Fruit fly (Drosophila melanogaster) whole organism, wandering third instar larva: ENCODE results near the gene CG5877.
A peak's percentile ranks its signal among the peaks of the same experiment; 100 is the strongest.

Experiments
- Abd-B ChIP-seq: fragments of >200 bp; optimal IDR thresholded peaks from 2 replicates; lab custom pipeline; 2017; ENCODE audit warnings: missing biosample characterization, missing genetic modification characterization
- CG32264 ChIP-seq: fragments of 200-800 bp; sonication (Bioruptor generic); optimal IDR thresholded peaks from 2 replicates; lab custom pipeline; 2016; ENCODE audit warnings: missing biosample characterization, missing genetic modification characterization
- CG9705 ChIP-seq: fragments of 200-800 bp; sonication (Bioruptor generic); optimal IDR thresholded peaks from 2 replicates; lab custom pipeline; 2018; ENCODE audit warnings: missing biosample characterization, mild to moderate bottlenecking, missing genetic modification characterization
- CrebA ChIP-seq: fragments of 200-800 bp; sonication (Bioruptor generic); optimal IDR thresholded peaks from 2 replicates; lab custom pipeline; 2016; ENCODE audit warnings: missing biosample characterization, mild to moderate bottlenecking, missing genetic modification characterization, borderline replicate concordance
- Dfd ChIP-seq: fragments of >200 bp; optimal IDR thresholded peaks from 2 replicates; lab custom pipeline; 2017; ENCODE audit warnings: missing biosample characterization, missing genetic modification characterization
- Dif ChIP-seq: fragments of 200-275, 200-300 bp; sonication (Bioruptor generic); optimal IDR thresholded peaks from 2 replicates; lab custom pipeline; 2018; ENCODE audit warnings: missing biosample characterization, missing genetic modification characterization; ENCODE audit not compliant: partially characterized antibody
- GATAd ChIP-seq: sonication (Bioruptor generic); optimal IDR thresholded peaks from 2 replicates; lab custom pipeline; 2016; ENCODE audit warnings: missing biosample characterization, missing genetic modification characterization
- HLH106 ChIP-seq: fragments of 200-800 bp; optimal IDR thresholded peaks from 3 replicates; lab custom pipeline; 2019; ENCODE audit warnings: missing biosample characterization, mild to moderate bottlenecking, missing genetic modification characterization, moderate library complexity
- Hnf4 ChIP-seq: fragments of 200-800 bp; sonication (Bioruptor generic); optimal IDR thresholded peaks from 2 replicates; lab custom pipeline; 2016; ENCODE audit warnings: missing biosample characterization, mild to moderate bottlenecking, missing genetic modification characterization
- Hr78 ChIP-seq: fragments of >200 bp; optimal IDR thresholded peaks from 2 replicates; lab custom pipeline; 2017; ENCODE audit warnings: missing biosample characterization, missing genetic modification characterization
- Hr83 ChIP-seq: fragments of 200-300 bp; sonication (Bioruptor generic); optimal IDR thresholded peaks from 2 replicates; lab custom pipeline; 2016; ENCODE audit warnings: missing biosample characterization, mild to moderate bottlenecking, missing genetic modification characterization, moderate library complexity; ENCODE audit not compliant: poor library complexity, severe bottlenecking
- Jra ChIP-seq: sonication (Bioruptor generic); optimal IDR thresholded peaks from 2 replicates; lab custom pipeline; 2016; ENCODE audit warnings: missing biosample characterization, missing genetic modification characterization
- Mio ChIP-seq: sonication (Bioruptor generic); optimal IDR thresholded peaks from 2 replicates; lab custom pipeline; 2016; ENCODE audit warnings: missing biosample characterization, missing genetic modification characterization
- Myc ChIP-seq: fragments of >200 bp; optimal IDR thresholded peaks from 2 replicates; lab custom pipeline; 2017
- N ChIP-seq: fragments of >200 bp; optimal IDR thresholded peaks from 2 replicates; lab custom pipeline; 2018; ENCODE audit warnings: missing biosample characterization, missing external identifiers, missing genetic modification characterization
- OdsH ChIP-seq: fragments of 200-800 bp; sonication (Bioruptor generic); optimal IDR thresholded peaks from 2 replicates; lab custom pipeline; 2016; ENCODE audit warnings: missing biosample characterization, mild to moderate bottlenecking, missing genetic modification characterization
- Rel ChIP-seq, 2 experiments: fragments of 200-800 bp; sonication (Bioruptor generic) in 1 of 2; optimal IDR thresholded peaks; 2 replicates in 1 of 2; 3 replicates in 1 of 2; lab custom pipeline; 2016 to 2019; ENCODE audit warnings: mild to moderate bottlenecking in 2 of 2, missing biosample characterization in 2 of 2, missing genetic modification characterization in 2 of 2, moderate library complexity in 1 of 2
- Sp1 ChIP-seq: fragments of 200-800 bp; sonication (Bioruptor generic); optimal IDR thresholded peaks from 3 replicates; lab custom pipeline; 2019; ENCODE audit warnings: missing biosample characterization, mild to moderate bottlenecking, missing genetic modification characterization, moderate library complexity
- Vsx2 ChIP-seq: fragments of 200-300, 225-300 bp; sonication (Bioruptor generic); optimal IDR thresholded peaks from 2 replicates; lab custom pipeline; 2018; ENCODE audit warnings: missing biosample characterization, missing genetic modification characterization; ENCODE audit not compliant: partially characterized antibody
- br ChIP-seq: fragments of 200-800 bp; sonication (Bioruptor generic); optimal IDR thresholded peaks from 2 replicates; lab custom pipeline; 2016; ENCODE audit warnings: missing biosample characterization, missing genetic modification characterization
- brk ChIP-seq: fragments of 200-800 bp; sonication (Bioruptor generic); optimal IDR thresholded peaks from 2 replicates; lab custom pipeline; 2016; ENCODE audit warnings: missing biosample characterization, mild to moderate bottlenecking, missing genetic modification characterization
- dl ChIP-seq, 2 experiments: fragments of 175-275, 200-275 bp in 1 of 2; fragments of 200-275 bp in 1 of 2; sonication (Bioruptor generic); optimal IDR thresholded peaks; lab custom pipeline; 2018; ENCODE audit warnings: mild to moderate bottlenecking in 2 of 2, missing biosample characterization in 2 of 2, missing genetic modification characterization in 2 of 2, moderate library complexity in 2 of 2; ENCODE audit not compliant: partially characterized antibody in 2 of 2, insufficient read depth in 1 of 2
- dmrt93B ChIP-seq: fragments of 200-800 bp; sonication (Bioruptor generic); optimal IDR thresholded peaks from 2 replicates; lab custom pipeline; 2018; ENCODE audit warnings: missing biosample characterization, mild to moderate bottlenecking, missing genetic modification characterization
- dsf ChIP-seq: sonication (Bioruptor generic); optimal IDR thresholded peaks from 2 replicates; lab custom pipeline; 2016; ENCODE audit warnings: missing biosample characterization, missing genetic modification characterization, borderline replicate concordance
- ey ChIP-seq: fragments of 200-800 bp; sonication (Bioruptor generic); optimal IDR thresholded peaks from 2 replicates; lab custom pipeline; 2016; ENCODE audit warnings: missing biosample characterization, missing genetic modification characterization
- foxo ChIP-seq, 2 experiments: fragments of 200-800 bp; sonication (Bioruptor generic); optimal IDR thresholded peaks; 2 replicates in 1 of 2; 3 replicates in 1 of 2; lab custom pipeline; 2016 to 2017; ENCODE audit warnings: missing biosample characterization in 2 of 2, missing genetic modification characterization in 2 of 2
- fru ChIP-seq: fragments of 200-800 bp; sonication (Bioruptor generic); optimal IDR thresholded peaks from 3 replicates; lab custom pipeline; 2016; ENCODE audit warnings: missing biosample characterization, mild to moderate bottlenecking, missing genetic modification characterization
- h ChIP-seq: fragments of 200-800 bp; sonication (Bioruptor generic); optimal IDR thresholded peaks from 3 replicates; lab custom pipeline; 2016; ENCODE audit warnings: missing biosample characterization, mild to moderate bottlenecking, missing genetic modification characterization
- jim ChIP-seq: fragments of 175-275, 200-325 bp; sonication (Bioruptor generic); optimal IDR thresholded peaks from 2 replicates; lab custom pipeline; 2016; ENCODE audit warnings: missing biosample characterization, mild to moderate bottlenecking, missing genetic modification characterization
- lola ChIP-seq: fragments of >200 bp; optimal IDR thresholded peaks from 2 replicates; lab custom pipeline; 2017; ENCODE audit warnings: missing biosample characterization, missing genetic modification characterization
- pan ChIP-seq: fragments of >200 bp; optimal IDR thresholded peaks from 2 replicates; lab custom pipeline; 2017
- psq ChIP-seq: fragments of 200-800 bp; sonication (Bioruptor generic); optimal IDR thresholded peaks from 3 replicates; lab custom pipeline; 2017; ENCODE audit warnings: missing biosample characterization, mild to moderate bottlenecking, missing genetic modification characterization, moderate library complexity
- rgr ChIP-seq: fragments of 200-800 bp; sonication (Bioruptor generic); optimal IDR thresholded peaks from 3 replicates; lab custom pipeline; 2016; ENCODE audit warnings: missing biosample characterization, mild to moderate bottlenecking, missing genetic modification characterization
- sage ChIP-seq: fragments of 200-800 bp; sonication (Bioruptor generic); optimal IDR thresholded peaks from 2 replicates; lab custom pipeline; 2016; ENCODE audit warnings: missing biosample characterization, mild to moderate bottlenecking, missing genetic modification characterization
- sv ChIP-seq: fragments of 200-800 bp; sonication (Bioruptor generic); optimal IDR thresholded peaks from 3 replicates; lab custom pipeline; 2016; ENCODE audit warnings: missing biosample characterization, missing genetic modification characterization
- tai ChIP-seq: sonication (Bioruptor generic); optimal IDR thresholded peaks from 2 replicates; lab custom pipeline; 2016; ENCODE audit warnings: missing biosample characterization, missing genetic modification characterization
- usp ChIP-seq: fragments of >200 bp; optimal IDR thresholded peaks from 2 replicates; lab custom pipeline; 2017; ENCODE audit warnings: missing biosample characterization, missing genetic modification characterization
- woc ChIP-seq: sonication (Bioruptor generic); optimal IDR thresholded peaks from 2 replicates; lab custom pipeline; 2016; ENCODE audit warnings: missing biosample characterization, mild to moderate bottlenecking, missing genetic modification characterization

CG5877 gene

dm6 chrX:15334999-15335398, 42.2 kb downstream of the CG5877 start:
- no peak for TF ChIP-seq Mio (GFP tag; lab: Kevin White, UChicago)
- no peak for TF ChIP-seq usp (GFP tag; lab: Kevin White, UChicago)
- TF ChIP-seq dmrt93B = no peak
- no peak for TF ChIP-seq HLH106 (tag; lab: Kevin White, UChicago)
- TF ChIP-seq Abd-B (GFP tag; lab: Kevin White, UChicago) = no peak
- no peak for TF ChIP-seq h (GFP tag; lab: Kevin White, UChicago)
- no peak for TF ChIP-seq OdsH (GFP tag; lab: Kevin White, UChicago)
- no peak for TF ChIP-seq Jra (GFP tag; lab: Kevin White, UChicago)
- TF ChIP-seq Rel (GFP tag; optimal IDR thresholded peaks at IDR 0.05; lab: Kevin White, UChicago) = no peak
- no peak for TF ChIP-seq Rel (tag; optimal IDR thresholded peaks at IDR 0.05; lab: Kevin White, UChicago)
- no peak for TF ChIP-seq CrebA (GFP tag; lab: Kevin White, UChicago)
- TF ChIP-seq Sp1 = no peak
- no peak for TF ChIP-seq dsf
- TF ChIP-seq Hr78 (GFP tag; lab: Kevin White, UChicago) = no peak
- TF ChIP-seq brk (GFP tag; lab: Kevin White, UChicago) = no peak
- no peak for TF ChIP-seq Hnf4 (GFP tag; lab: Kevin White, UChicago)
- no peak for TF ChIP-seq Dfd (GFP tag; lab: Kevin White, UChicago)
- TF ChIP-seq br (GFP tag; lab: Kevin White, UChicago) = no peak
- no peak for TF ChIP-seq fru (GFP tag; lab: Kevin White, UChicago)
- no peak for TF ChIP-seq dl (GFP tag; optimal IDR thresholded peaks at IDR 0.05; lab: Kevin White, UChicago; ENCODE audit: insufficient read depth in 1 of 2, partially characterized antibody in 2 of 2)
- no peak for TF ChIP-seq sv (GFP tag; lab: Kevin White, UChicago)
- TF ChIP-seq, all 38 proteins: peak for 0

dm6 chrX:15335845-15336453, 43.1 kb downstream of the CG5877 start:
- TF ChIP-seq Hnf4 (GFP tag; lab: Kevin White, UChicago) = no peak
- peak; percentile 58 for TF ChIP-seq HLH106 (tag; lab: Kevin White, UChicago)
- peak; percentile 39 for TF ChIP-seq psq (GFP tag; lab: Kevin White, UChicago)
- no peak for TF ChIP-seq CrebA (GFP tag; lab: Kevin White, UChicago)
- no peak for TF ChIP-seq lola (GFP tag; lab: Kevin White, UChicago)
- no peak for TF ChIP-seq Jra (GFP tag; lab: Kevin White, UChicago)
- TF ChIP-seq fru (GFP tag; lab: Kevin White, UChicago) = peak; percentile 56
- no peak for TF ChIP-seq GATAd (GFP tag; lab: Kevin White, UChicago)
- peak; percentile 9 for TF ChIP-seq woc (GFP tag; lab: Kevin White, UChicago)
- no peak for TF ChIP-seq jim
- no peak for TF ChIP-seq Dfd (GFP tag; lab: Kevin White, UChicago)
- TF ChIP-seq Myc (lab: Kevin White, UChicago) = no peak
- peak; percentile 66 for TF ChIP-seq Sp1
- TF ChIP-seq Abd-B (GFP tag; lab: Kevin White, UChicago) = no peak
- no peak for TF ChIP-seq Rel (GFP tag; optimal IDR thresholded peaks at IDR 0.05; lab: Kevin White, UChicago)
- peak; percentile 9 for TF ChIP-seq Rel (tag; optimal IDR thresholded peaks at IDR 0.05; lab: Kevin White, UChicago)
- TF ChIP-seq h (GFP tag; lab: Kevin White, UChicago) = peak; percentile 69
- no peak for TF ChIP-seq Hr78 (GFP tag; lab: Kevin White, UChicago)
- TF ChIP-seq pan (lab: Kevin White, UChicago) = no peak
- no peak for TF ChIP-seq sage (GFP tag; lab: Kevin White, UChicago)
- TF ChIP-seq sv (GFP tag; lab: Kevin White, UChicago) = no peak
- no peak for TF ChIP-seq Mio (GFP tag; lab: Kevin White, UChicago)
- TF ChIP-seq Hr83 (GFP tag; lab: Kevin White, UChicago) = no peak
- TF ChIP-seq dsf = no peak
- no peak for TF ChIP-seq brk (GFP tag; lab: Kevin White, UChicago)
- peak; percentile 39 for TF ChIP-seq rgr (GFP tag; lab: Kevin White, UChicago)
- no peak for TF ChIP-seq tai (GFP tag; lab: Kevin White, UChicago)
- TF ChIP-seq dl (GFP tag; optimal IDR thresholded peaks at IDR 0.05; lab: Kevin White, UChicago; ENCODE audit: insufficient read depth in 1 of 2, partially characterized antibody in 2 of 2) = no peak
- TF ChIP-seq ey (GFP tag; lab: Kevin White, UChicago) = peak; percentile 56
- no peak for TF ChIP-seq CG9705 (GFP tag; lab: Kevin White, UChicago)
- TF ChIP-seq br (GFP tag; lab: Kevin White, UChicago) = peak; percentile 59
- TF ChIP-seq usp (GFP tag; lab: Kevin White, UChicago) = no peak
- TF ChIP-seq Vsx2 (GFP tag; lab: Kevin White, UChicago) = no peak
- no peak for TF ChIP-seq CG32264 (GFP tag; lab: Kevin White, UChicago)
- TF ChIP-seq foxo (GFP tag; optimal IDR thresholded peaks at IDR 0.05; lab: Kevin White, UChicago) = peak in 1 of 2 experiments; percentile 58
- no peak for TF ChIP-seq Dif
- TF ChIP-seq dmrt93B = no peak
- no peak for TF ChIP-seq N (GFP tag; lab: Kevin White, UChicago)
- TF ChIP-seq OdsH (GFP tag; lab: Kevin White, UChicago) = peak; percentile 60
